Worm (Caenorhabditis elegans) whole organism, L1 larva: ENCODE measurements around the gene fbxa-9.

Experiments
- C04F5.9 ChIP-seq: sonication (generic microtip); optimal IDR thresholded peaks from 2 replicates; lab custom pipeline; 2016; ENCODE audit warnings: missing genetic modification characterization, missing compliant biosample characterization
- C34B4.2 ChIP-seq: sonication (generic microtip); optimal IDR thresholded peaks from 2 replicates; lab custom pipeline; 2017; ENCODE audit warnings: mild to moderate bottlenecking, missing genetic modification characterization, missing compliant biosample characterization
- aha-1 ChIP-seq: fragments of 150-350 bp; optimal IDR thresholded peaks from 2 replicates; lab custom pipeline; 2014; ENCODE audit warnings: missing biosample characterization, missing genetic modification characterization
- aly-2 ChIP-seq: fragments of 150-350 bp; optimal IDR thresholded peaks from 2 replicates; lab custom pipeline; 2014; ENCODE audit warnings: missing biosample characterization, missing genetic modification characterization
- blmp-1 ChIP-seq: fragments of 150-350 bp; optimal IDR thresholded peaks from 2 replicates; lab custom pipeline; 2014; ENCODE audit warnings: missing biosample characterization, missing genetic modification characterization
- ceh-63 ChIP-seq: fragments of 200-800 bp; sonication (Bioruptor generic); optimal IDR thresholded peaks from 2 replicates; lab custom pipeline; 2018; ENCODE audit warnings: mild to moderate bottlenecking, missing genetic modification characterization, missing compliant biosample characterization
- ceh-8 ChIP-seq: fragments of 200-800 bp; sonication (Bioruptor generic); optimal IDR thresholded peaks from 2 replicates; lab custom pipeline; 2018; ENCODE audit warnings: mild to moderate bottlenecking, missing genetic modification characterization, moderate library complexity, missing compliant biosample characterization
- ceh-82 ChIP-seq, 3 experiments: fragments of 150-350 bp in 1 of 3; sonication (generic microtip) in 2 of 3; optimal IDR thresholded peaks; 2 replicates each; lab custom pipeline; 2014 to 2017; ENCODE audit warnings: missing biosample characterization in 3 of 3, missing genetic modification characterization in 3 of 3
- ceh-88 ChIP-seq: fragments of 200-800 bp; sonication (Bioruptor generic); IDR thresholded peaks from 2 replicates; pipeline ENCODE4 v1.3.6; 2022; ENCODE audit warnings: missing genetic modification characterization, missing compliant biosample characterization
- dpl-1 ChIP-seq, 3 experiments: fragments of 150-350 bp in 2 of 3; sonication (generic microtip) in 1 of 3; optimal IDR thresholded peaks; 2 replicates each; lab custom pipeline; 2014 to 2017; ENCODE audit warnings: missing biosample characterization in 3 of 3, missing genetic modification characterization in 3 of 3, missing genetic modification reagents in 3 of 3
- efl-1 ChIP-seq, 4 experiments: fragments of 150-350 bp; optimal IDR thresholded peaks in 3 of 4; peaks in 1 of 4; 1 replicate in 1 of 4; 2 replicates in 3 of 4; lab custom pipeline; 2014; ENCODE audit warnings: missing biosample characterization in 2 of 4, missing genetic modification characterization in 2 of 4, missing genetic modification reagents in 2 of 4
- egl-13 ChIP-seq: sonication (generic microtip); optimal IDR thresholded peaks from 2 replicates; lab custom pipeline; 2016; ENCODE audit warnings: missing genotype, missing genetic modification reagents, missing genetic modification characterization, missing compliant biosample characterization
- egl-27 ChIP-seq, 2 experiments: fragments of 150-350 bp in 1 of 2; sonication (generic microtip); optimal IDR thresholded peaks; 3 replicates each; lab custom pipeline; 2017 to 2018; ENCODE audit warnings: missing biosample characterization in 2 of 2, missing genetic modification characterization in 2 of 2, missing genetic modification reagents in 2 of 2
- elt-2 ChIP-seq: sonication (generic microtip); optimal IDR thresholded peaks from 2 replicates; lab custom pipeline; 2016; ENCODE audit warnings: missing genetic modification characterization, mild to moderate bottlenecking, inconsistent platforms, missing compliant biosample characterization, missing genetic modification reagents
- fkh-10 ChIP-seq: sonication (generic microtip); optimal IDR thresholded peaks from 2 replicates; lab custom pipeline; 2017; ENCODE audit warnings: missing biosample characterization, missing genetic modification reagents, missing genetic modification characterization
- fkh-4 ChIP-seq: sonication (generic microtip); optimal IDR thresholded peaks from 2 replicates; lab custom pipeline; 2016; ENCODE audit warnings: missing compliant biosample characterization, missing genetic modification characterization, borderline replicate concordance
- grh-1 ChIP-seq: fragments of 200-800 bp; sonication (Bioruptor generic); IDR thresholded peaks from 2 replicates; pipeline ENCODE4 v1.3.6; 2022; ENCODE audit warnings: missing genetic modification reagents, missing genetic modification characterization, missing compliant biosample characterization
- hlh-4 ChIP-seq: sonication (generic microtip); optimal IDR thresholded peaks from 2 replicates; lab custom pipeline; 2016; ENCODE audit warnings: mild to moderate bottlenecking, missing genetic modification characterization, missing compliant biosample characterization
- hpl-2 ChIP-seq: fragments of 150-350 bp; optimal IDR thresholded peaks from 2 replicates; lab custom pipeline; 2014; ENCODE audit warnings: missing biosample characterization, missing genetic modification reagents, missing genetic modification characterization
- jun-1 ChIP-seq: fragments of 150-350 bp; optimal IDR thresholded peaks from 2 replicates; lab custom pipeline; 2014; ENCODE audit warnings: missing biosample characterization, missing genetic modification reagents, missing genetic modification characterization
- lin-35 ChIP-seq, 2 experiments: fragments of 150-350 bp; optimal IDR thresholded peaks; 2 replicates each; lab custom pipeline; 2014; ENCODE audit warnings: missing biosample characterization in 2 of 2, missing genetic modification characterization in 2 of 2, missing genetic modification reagents in 2 of 2
- lin-39 ChIP-seq: fragments of 150-350 bp; optimal IDR thresholded peaks from 2 replicates; lab custom pipeline; 2014; ENCODE audit warnings: missing biosample characterization, missing genetic modification reagents, missing genetic modification characterization
- lir-3 ChIP-seq: sonication (generic microtip); optimal IDR thresholded peaks from 2 replicates; lab custom pipeline; 2016; ENCODE audit warnings: mild to moderate bottlenecking, missing genetic modification characterization, moderate library complexity, missing compliant biosample characterization; ENCODE audit not compliant: poor library complexity
- mdl-1 ChIP-seq, 2 experiments: fragments of 150-350 bp; optimal IDR thresholded peaks; 2 replicates each; lab custom pipeline; 2014 to 2017; ENCODE audit warnings: missing biosample characterization in 2 of 2, missing genetic modification characterization in 2 of 2, inconsistent platforms in 1 of 2
- mep-1 ChIP-seq: fragments of 150-350 bp; optimal IDR thresholded peaks from 2 replicates; lab custom pipeline; 2014; ENCODE audit warnings: missing biosample characterization, missing genetic modification characterization
- nhr-11 ChIP-seq: fragments of 150-350 bp; optimal IDR thresholded peaks from 2 replicates; lab custom pipeline; 2014; ENCODE audit warnings: missing biosample characterization, missing genetic modification characterization
- nhr-237 ChIP-seq: fragments of 150-350 bp; optimal IDR thresholded peaks from 2 replicates; lab custom pipeline; 2014; ENCODE audit warnings: missing biosample characterization, missing genetic modification characterization
- nhr-28 ChIP-seq: fragments of 150-350 bp; optimal IDR thresholded peaks from 2 replicates; lab custom pipeline; 2014; ENCODE audit warnings: missing biosample characterization, missing genetic modification characterization
- nhr-47 ChIP-seq: sonication (generic microtip); optimal IDR thresholded peaks from 2 replicates; lab custom pipeline; 2016; ENCODE audit warnings: mild to moderate bottlenecking, missing genetic modification characterization, moderate library complexity, missing compliant biosample characterization
- nhr-77 ChIP-seq: fragments of 150-350 bp; optimal IDR thresholded peaks from 2 replicates; lab custom pipeline; 2014; ENCODE audit warnings: missing biosample characterization, missing genetic modification characterization
- nhr-85 ChIP-seq: sonication (generic microtip); peaks from one replicate; lab custom pipeline; 2016; ENCODE audit warnings: missing genetic modification characterization, inconsistent platforms, missing compliant biosample characterization
- pag-3 ChIP-seq: sonication (generic microtip); optimal IDR thresholded peaks from 2 replicates; lab custom pipeline; 2017; ENCODE audit warnings: missing genetic modification characterization, mild to moderate bottlenecking, missing compliant biosample characterization, antibody characterized with exemption, borderline replicate concordance; ENCODE audit not compliant: insufficient read depth
- pqm-1 ChIP-seq: sonication (generic microtip); optimal IDR thresholded peaks from 3 replicates; lab custom pipeline; 2017; ENCODE audit warnings: missing biosample characterization, missing genetic modification characterization
- rnt-1 ChIP-seq: sonication (generic microtip); optimal IDR thresholded peaks from 2 replicates; lab custom pipeline; 2016; ENCODE audit warnings: mild to moderate bottlenecking, missing genetic modification characterization, moderate library complexity, missing compliant biosample characterization
- snpc-4 ChIP-seq: fragments of 150-350 bp; optimal IDR thresholded peaks from 2 replicates; lab custom pipeline; 2014; ENCODE audit warnings: missing biosample characterization, missing genetic modification characterization
- sox-4 ChIP-seq: sonication (generic microtip); optimal IDR thresholded peaks from 2 replicates; lab custom pipeline; 2016; ENCODE audit warnings: missing genetic modification characterization, missing compliant biosample characterization
- tbx-2 ChIP-seq: sonication (generic microtip); optimal IDR thresholded peaks from 2 replicates; lab custom pipeline; 2016; ENCODE audit warnings: missing genetic modification characterization, missing compliant biosample characterization
- tlp-1 ChIP-seq: fragments of 150-350 bp; optimal IDR thresholded peaks from 2 replicates; lab custom pipeline; 2014; ENCODE audit warnings: missing biosample characterization, missing genetic modification characterization
- unc-62 ChIP-seq: fragments of 150-350 bp; optimal IDR thresholded peaks from 2 replicates; lab custom pipeline; 2014; ENCODE audit warnings: missing biosample characterization, missing genetic modification reagents, missing genetic modification characterization
- unc-98 ChIP-seq: fragments of 200-800 bp; sonication (Bioruptor generic); IDR thresholded peaks from 2 replicates; pipeline ENCODE4 v1.3.6; 2022; ENCODE audit warnings: missing genetic modification characterization, missing compliant biosample characterization
- zip-4 ChIP-seq: fragments of 200-800 bp; sonication (Bioruptor generic); optimal IDR thresholded peaks from 2 replicates; lab custom pipeline; 2018; ENCODE audit warnings: mild to moderate bottlenecking, missing genetic modification characterization, moderate library complexity, missing compliant biosample characterization
- ztf-4 ChIP-seq: fragments of 150-350 bp; optimal IDR thresholded peaks from 2 replicates; lab custom pipeline; 2014; ENCODE audit warnings: missing biosample characterization, missing genetic modification characterization

The fbxa-9 gene

DNA sequence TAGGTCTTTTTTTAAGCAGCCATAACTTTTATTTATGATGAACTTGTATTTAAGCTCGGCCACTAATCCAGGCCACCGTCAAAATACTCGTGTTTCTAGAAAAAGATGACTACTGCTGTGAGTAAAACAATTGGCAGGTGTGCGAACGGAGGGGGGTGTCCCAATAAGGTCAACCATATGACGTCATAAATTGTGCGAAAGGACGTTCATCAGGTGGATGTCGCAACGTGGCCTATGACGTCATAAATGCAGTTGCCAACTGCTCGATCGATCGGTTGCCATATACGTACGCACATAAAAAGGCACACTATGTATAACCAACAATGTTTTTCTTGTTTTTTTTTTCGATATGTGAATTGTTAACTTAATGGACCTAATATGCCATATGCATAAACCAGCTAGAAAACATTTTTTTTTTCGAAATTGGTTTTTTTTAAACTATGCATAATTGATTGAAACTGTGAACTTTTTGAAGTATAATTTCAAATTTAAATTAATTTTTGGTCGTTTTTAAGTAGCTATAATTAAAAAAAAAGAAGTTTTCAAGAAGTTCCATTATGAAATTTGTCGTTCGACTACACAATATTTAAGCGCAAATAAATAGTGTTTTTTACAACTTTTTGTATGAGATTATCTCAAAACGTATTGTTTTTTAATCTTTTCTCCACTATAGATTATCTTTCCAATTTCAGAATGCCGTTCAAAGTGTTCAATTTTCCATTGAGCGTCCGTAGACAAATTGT is 32.1 kb upstream of the fbxa-9 start, which contains the start of gene C39B5.2:
Gene C39B5.2 (plus strand): TSS at position 693 of the 743 bp plus-strand sequence.
- TF ChIP-seq hlh-4 (no peak), dpl-1 (GFP tag; optimal IDR thresholded peaks at IDR 0.05; lab: Kevin White, UChicago) (no peak), nhr-85 (peak; percentile 53), efl-1 (optimal IDR thresholded peaks at IDR 0.05; lab: Kevin White, UChicago) (no peak), efl-1 (GFP tag; optimal IDR thresholded peaks at IDR 0.05 in 1 of 2; lab: Kevin White, UChicago) (peak in 1 of 2 experiments; percentile 32)

DNA sequence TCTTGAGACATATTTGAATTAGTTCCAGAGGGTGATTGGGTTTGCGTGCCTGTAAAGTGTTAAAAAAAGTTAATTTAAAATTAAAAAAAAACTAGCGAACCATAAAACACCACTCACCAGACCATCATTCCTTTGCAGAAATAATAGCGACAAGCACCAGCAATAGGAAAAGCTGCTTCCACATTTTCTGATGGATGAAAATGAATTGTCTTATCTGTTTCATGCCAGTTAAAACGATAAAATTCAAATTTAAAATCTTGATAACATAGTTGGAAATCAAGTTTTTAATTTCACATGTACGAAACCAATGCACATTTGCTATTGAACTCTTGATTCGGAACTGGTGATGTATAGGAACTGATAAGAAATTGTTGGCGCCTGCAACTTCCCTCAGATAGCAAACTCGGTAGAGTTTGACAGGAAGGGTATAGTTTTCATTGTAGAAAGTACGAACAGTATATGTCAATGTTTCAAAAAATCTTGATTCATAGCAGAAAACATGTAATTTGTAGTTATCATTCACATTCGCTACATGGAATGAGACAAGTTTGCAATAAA is 26.8 kb upstream of the fbxa-9 start, which contains the start of gene C39B5.10:
Gene C39B5.10 (minus strand): TSS at position 51 of the 558 bp plus-strand sequence.
- TF ChIP-seq hpl-2 (GFP tag; lab: Kevin White, UChicago) (no peak), mep-1 (tag; lab: Kevin White, UChicago) (no peak), pqm-1 (peak; percentile 72), C34B4.2 (tag; lab: Kevin White, UChicago) (no peak), jun-1 (tag; lab: Kevin White, UChicago) (peak; percentile 7), nhr-11 (tag; lab: Kevin White, UChicago) (no peak), ceh-82 (tag; optimal IDR thresholded peaks at IDR 0.05; lab: Kevin White, UChicago) (no peak), nhr-237 (no peak), lir-3 (tag; lab: Kevin White, UChicago) (no peak), ceh-8 (GFP tag; lab: Kevin White, UChicago) (no peak), aly-2 (tag; lab: Kevin White, UChicago) (no peak), sox-4 (tag; lab: Kevin White, UChicago) (no peak), elt-2 (tag; lab: Kevin White, UChicago) (peak; percentile 91), efl-1 (optimal IDR thresholded peaks at IDR 0.05; lab: Kevin White, UChicago) (no peak), efl-1 (GFP tag; optimal IDR thresholded peaks at IDR 0.05 in 1 of 2; lab: Kevin White, UChicago) (no peak), fkh-10 (no peak), tlp-1 (tag; lab: Kevin White, UChicago) (peak; percentile 12), rnt-1 (no peak)

DNA sequence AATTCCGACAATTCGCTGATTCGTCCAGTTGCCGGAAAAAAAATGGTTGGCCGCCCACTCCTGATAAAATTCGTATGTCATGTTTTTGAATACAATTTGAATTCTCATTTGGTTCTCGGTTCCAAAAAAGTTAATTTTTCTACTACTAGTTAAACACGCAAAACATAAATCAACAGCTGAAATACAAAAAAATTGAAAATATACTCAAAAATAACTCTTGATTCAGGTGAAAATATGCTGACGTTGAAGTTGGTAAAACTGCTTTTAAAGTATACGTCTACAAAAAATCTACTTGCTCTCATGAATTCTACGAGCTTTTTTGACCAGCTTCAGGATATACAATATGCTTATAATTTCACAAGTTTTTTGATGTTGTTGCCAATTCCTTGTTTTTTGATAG is 26.0 kb upstream of the fbxa-9 start, which contains the start of gene srz-56:
Gene srz-56 (plus strand): TSS at position 301 of the 400 bp plus-strand sequence.
- TF ChIP-seq hpl-2 (GFP tag; lab: Kevin White, UChicago) (no peak), unc-98 (GFP tag; lab: Robert Waterston, UW) (no peak), aha-1 (tag; lab: Kevin White, UChicago) (no peak), tbx-2 (tag; lab: Kevin White, UChicago) (no peak), sox-4 (tag; lab: Kevin White, UChicago) (no peak), fkh-4 (tag; lab: Kevin White, UChicago) (no peak), nhr-28 (tag; lab: Kevin White, UChicago) (no peak), lin-39 (tag; lab: Kevin White, UChicago) (no peak), pqm-1 (no peak), grh-1 (no peak), ceh-63 (GFP tag; lab: Kevin White, UChicago) (no peak), blmp-1 (tag; lab: Kevin White, UChicago) (no peak), hlh-4 (no peak), unc-62 (GFP tag; lab: Kevin White, UChicago) (no peak), C04F5.9 (tag; lab: Kevin White, UChicago) (no peak), C34B4.2 (tag; lab: Kevin White, UChicago) (no peak), ceh-88 (no peak), pag-3 (no peak), ztf-4 (tag; lab: Kevin White, UChicago) (no peak)

DNA sequence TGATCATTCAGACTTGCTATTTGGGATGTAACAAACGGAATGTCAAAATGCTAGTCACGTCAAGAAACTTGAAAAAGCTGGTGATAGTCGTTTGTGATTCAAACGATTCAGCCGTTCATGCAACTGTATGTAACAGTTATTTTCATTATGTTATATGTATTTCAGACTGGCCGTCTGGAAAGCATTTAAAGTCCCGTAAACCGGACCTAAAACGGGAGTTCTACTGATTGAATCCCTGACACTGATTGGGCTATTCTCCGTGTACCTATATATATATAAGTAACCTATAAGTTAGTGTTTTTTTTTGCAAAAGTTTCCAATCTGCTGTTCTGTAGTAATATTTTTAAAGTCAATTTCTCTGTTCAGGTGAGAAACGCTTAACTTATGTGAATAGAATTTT is 22.8 kb upstream of the fbxa-9 start:
- TF ChIP-seq mdl-1 (tag; optimal IDR thresholded peaks at IDR 0.05; lab: Kevin White, UChicago) (no peak), zip-4 (GFP tag; lab: Kevin White, UChicago) (no peak), tbx-2 (tag; lab: Kevin White, UChicago) (no peak), snpc-4 (tag; lab: Kevin White, UChicago) (no peak), pag-3 (no peak), egl-27 (tag; optimal IDR thresholded peaks at IDR 0.05; lab: Kevin White, UChicago) (no peak), nhr-237 (no peak), nhr-28 (tag; lab: Kevin White, UChicago) (no peak), lin-35 (GFP tag; optimal IDR thresholded peaks at IDR 0.05; lab: Kevin White, UChicago) (no peak), C04F5.9 (tag; lab: Kevin White, UChicago) (no peak), hlh-4 (no peak), nhr-77 (no peak), nhr-47 (tag; lab: Kevin White, UChicago) (no peak), egl-13 (tag; lab: Kevin White, UChicago) (no peak), aly-2 (tag; lab: Kevin White, UChicago) (no peak)
